Worm (Caenorhabditis elegans) whole organism, L3 larva: ENCODE measurements around the gene F28B4.4.

Source experiments
- aly-2 ChIP-seq: fragments of 150-350 bp; optimal IDR thresholded peaks from 2 replicates; lab custom pipeline; 2014; ENCODE audit warnings: missing biosample characterization, missing genetic modification characterization
- ceh-82 ChIP-seq: fragments of 150-350 bp; optimal IDR thresholded peaks from 2 replicates; lab custom pipeline; 2014; ENCODE audit warnings: missing biosample characterization, missing genetic modification characterization
- ceh-9 ChIP-seq: sonication (generic microtip); optimal IDR thresholded peaks from 2 replicates; lab custom pipeline; 2018; ENCODE audit warnings: missing biosample characterization, missing genetic modification characterization
- egl-5 ChIP-seq: fragments of 150-350 bp; optimal IDR thresholded peaks from 2 replicates; lab custom pipeline; 2017; ENCODE audit warnings: missing biosample characterization, missing genetic modification reagents, missing genetic modification characterization, inconsistent platforms
- fkh-10 ChIP-seq: sonication (generic microtip); optimal IDR thresholded peaks from 2 replicates; lab custom pipeline; 2017; ENCODE audit warnings: missing biosample characterization, missing genetic modification reagents, missing genetic modification characterization
- jun-1 ChIP-seq: fragments of 150-350 bp; optimal IDR thresholded peaks from 2 replicates; lab custom pipeline; 2014; ENCODE audit warnings: missing biosample characterization, missing genetic modification reagents, missing genetic modification characterization
- lin-39 ChIP-seq: fragments of 150-350 bp; optimal IDR thresholded peaks from 2 replicates; lab custom pipeline; 2018; ENCODE audit warnings: missing biosample characterization, missing genetic modification reagents, missing genetic modification characterization
- lsy-12 ChIP-seq: sonication (generic microtip); optimal IDR thresholded peaks from 2 replicates; lab custom pipeline; 2016; ENCODE audit warnings: mild to moderate bottlenecking, missing genetic modification characterization, missing compliant biosample characterization
- nhr-237 ChIP-seq: fragments of 150-350 bp; optimal IDR thresholded peaks from 2 replicates; lab custom pipeline; 2014; ENCODE audit warnings: missing biosample characterization, missing genetic modification characterization
- nhr-28 ChIP-seq: fragments of 150-350 bp; optimal IDR thresholded peaks from 2 replicates; lab custom pipeline; 2014; ENCODE audit warnings: missing biosample characterization, missing genetic modification characterization
- nhr-77 ChIP-seq: fragments of 150-350 bp; optimal IDR thresholded peaks from 2 replicates; lab custom pipeline; 2014; ENCODE audit warnings: missing biosample characterization, missing genetic modification characterization
- pha-4 ChIP-seq: fragments of 150-350 bp; optimal IDR thresholded peaks from 2 replicates; lab custom pipeline; 2014; ENCODE audit warnings: missing biosample characterization, missing genetic modification reagents, missing genetic modification characterization
- unc-62 ChIP-seq: fragments of 150-350 bp; sonication (generic microtip); optimal IDR thresholded peaks from 4 replicates; lab custom pipeline; 2014; ENCODE audit warnings: missing biosample characterization, missing genetic modification reagents, missing genetic modification characterization

DNA sequence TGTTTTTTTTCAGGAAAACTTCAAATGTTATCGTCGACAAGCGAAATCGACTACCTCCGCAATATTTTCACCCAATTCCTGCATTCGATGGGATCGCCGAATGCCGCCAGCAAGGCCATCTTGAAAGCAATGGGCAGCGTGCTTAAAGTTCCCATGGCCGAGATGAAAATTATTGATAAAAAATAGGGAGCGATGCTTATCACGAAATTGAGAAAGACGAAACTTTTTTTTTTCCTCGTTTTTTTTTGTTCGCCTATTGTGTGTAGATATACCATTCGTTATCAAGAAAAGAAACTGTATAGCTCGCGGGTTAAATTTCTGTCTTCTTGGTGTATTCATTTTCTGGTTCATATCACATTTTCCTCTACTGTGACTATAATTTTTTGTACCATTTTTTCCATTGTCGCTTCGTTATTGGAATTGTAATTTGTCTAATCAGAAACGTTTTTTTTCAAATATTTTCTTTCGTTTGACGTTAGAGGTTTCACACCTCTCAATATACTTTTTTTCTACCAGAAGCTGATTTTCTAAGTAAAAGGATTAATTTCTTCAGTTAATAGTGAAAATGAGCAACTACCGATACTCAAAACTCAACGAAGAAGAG lies 45.3 kb downstream of the F28B4.4 start, which contains the start of gene syx-6:
- TF ChIP-seq ceh-82 (tag; lab: Kevin White, UChicago) (no peak), nhr-237 (tag; lab: Kevin White, UChicago) (no peak), jun-1 (no peak), fkh-10 (no peak), nhr-28 (tag; lab: Kevin White, UChicago) (no peak), egl-5 (no peak), lsy-12 (no peak), unc-62 (no peak), pha-4 (no peak), ceh-9 (no peak), nhr-77 (tag; lab: Kevin White, UChicago) (no peak), aly-2 (tag; lab: Kevin White, UChicago) (no peak), lin-39 (tag; lab: Kevin White, UChicago) (no peak)
